Worm (Caenorhabditis elegans) whole organism, L4 larva: Measurements from ENCODE around the gene F49E11.7.

Experiments used
- F10B5.3 ChIP-seq: sonication (generic microtip); optimal IDR thresholded peaks from 2 replicates; lab custom pipeline; 2016; ENCODE audit warnings: mild to moderate bottlenecking, missing genetic modification characterization, missing compliant biosample characterization
- F37D6.2 ChIP-seq: sonication (generic microtip); optimal IDR thresholded peaks from 2 replicates; lab custom pipeline; 2016; ENCODE audit warnings: mild to moderate bottlenecking, missing genetic modification characterization, missing compliant biosample characterization
- F44E2.7 ChIP-seq: fragments of 200-800 bp; sonication (Bioruptor generic); IDR thresholded peaks from 2 replicates; pipeline ENCODE4 v2.1.2; 2022; ENCODE audit warnings: missing genetic modification characterization, missing compliant biosample characterization
- F49E8.2 ChIP-seq: sonication (generic microtip); optimal IDR thresholded peaks from 2 replicates; lab custom pipeline; 2016; ENCODE audit warnings: missing compliant biosample characterization, mild to moderate bottlenecking, missing genetic modification characterization, borderline replicate concordance
- T20F7.1 ChIP-seq: fragments of 200-800 bp; sonication (Bioruptor generic); optimal IDR thresholded peaks from 2 replicates; lab custom pipeline; 2018; ENCODE audit warnings: mild to moderate bottlenecking, missing genetic modification characterization, missing compliant biosample characterization
- ZK337.2 ChIP-seq: fragments of 200-800 bp; sonication (Bioruptor generic); IDR thresholded peaks from 2 replicates; pipeline ENCODE4 v1.3.6; 2022; ENCODE audit warnings: missing genetic modification reagents, missing genetic modification characterization, missing compliant biosample characterization
- ZK546.5 ChIP-seq, 2 experiments: sonication (generic microtip); optimal IDR thresholded peaks; 2 replicates each; lab custom pipeline; 2017; ENCODE audit warnings: missing biosample characterization in 2 of 2, missing genetic modification characterization in 2 of 2
- aha-1 ChIP-seq: fragments of 150-350 bp; peaks from one replicate; lab custom pipeline; 2014; ENCODE audit warnings: missing biosample characterization, missing genetic modification characterization
- ama-1 ChIP-seq: fragments of 150-350 bp; optimal IDR thresholded peaks from 2 replicates; lab custom pipeline; 2014; ENCODE audit warnings: inconsistent platforms, mixed read lengths
- attf-4 ChIP-seq: sonication (generic microtip); optimal IDR thresholded peaks from 3 replicates; lab custom pipeline; 2017; ENCODE audit warnings: missing biosample characterization, missing genetic modification characterization
- ceh-20 ChIP-seq: fragments of 200-800 bp; sonication (Bioruptor generic); IDR thresholded peaks from 2 replicates; pipeline ENCODE4 v1.3.6; 2022; ENCODE audit warnings: missing genetic modification reagents, missing genetic modification characterization, missing compliant biosample characterization
- ceh-28 ChIP-seq: fragments of 150-350 bp; optimal IDR thresholded peaks from 2 replicates; lab custom pipeline; 2014; ENCODE audit warnings: missing biosample characterization, missing genetic modification reagents, missing genetic modification characterization
- ceh-44 ChIP-seq: fragments of 200-800 bp; sonication (Bioruptor generic); IDR thresholded peaks from 2 replicates; pipeline ENCODE4 v1.3.6; 2022; ENCODE audit warnings: missing genetic modification reagents, missing genetic modification characterization, missing compliant biosample characterization
- ceh-62 ChIP-seq: sonication (generic microtip); optimal IDR thresholded peaks from 2 replicates; lab custom pipeline; 2017; ENCODE audit warnings: missing biosample characterization, missing genetic modification characterization
- ceh-82 ChIP-seq: sonication (generic microtip); optimal IDR thresholded peaks from 2 replicates; lab custom pipeline; 2017; ENCODE audit warnings: missing biosample characterization, missing genetic modification characterization
- ces-1 ChIP-seq: fragments of 150-350 bp; sonication (generic microtip); optimal IDR thresholded peaks from 4 replicates; lab custom pipeline; 2014; ENCODE audit warnings: missing biosample characterization, missing genetic modification reagents, missing genetic modification characterization
- cey-2 ChIP-seq: sonication (generic microtip); optimal IDR thresholded peaks from 3 replicates; lab custom pipeline; 2017; ENCODE audit warnings: missing genetic modification characterization, mild to moderate bottlenecking, missing compliant biosample characterization, antibody characterized with exemption, borderline replicate concordance; ENCODE audit not compliant: insufficient read depth
- ctbp-1 ChIP-seq: fragments of 200-800 bp; sonication (Bioruptor generic); IDR thresholded peaks from 2 replicates; pipeline ENCODE4 v1.3.6; 2022; ENCODE audit warnings: missing genetic modification reagents, missing genetic modification characterization, missing compliant biosample characterization
- dmd-6 ChIP-seq: fragments of 200-800 bp; sonication (Bioruptor generic); IDR thresholded peaks from 2 replicates; pipeline ENCODE4 v1.3.6; 2022; ENCODE audit warnings: missing genetic modification reagents, missing genetic modification characterization, missing compliant biosample characterization
- dmd-9 ChIP-seq: fragments of 200-800 bp; sonication (Bioruptor generic); IDR thresholded peaks from 2 replicates; pipeline ENCODE4 v1.3.6; 2022; ENCODE audit warnings: missing genetic modification reagents, missing genetic modification characterization, missing compliant biosample characterization
- egl-43 ChIP-seq: fragments of 200-800 bp; sonication (Bioruptor generic); IDR thresholded peaks from 2 replicates; pipeline ENCODE4 v1.3.6; 2022; ENCODE audit warnings: missing genetic modification reagents, missing genetic modification characterization, missing compliant biosample characterization
- fkh-10 ChIP-seq: fragments of 150-350 bp; optimal IDR thresholded peaks from 2 replicates; lab custom pipeline; 2014; ENCODE audit warnings: missing biosample characterization, missing genetic modification reagents, missing genetic modification characterization
- fos-1 ChIP-seq: fragments of 150-350 bp; optimal IDR thresholded peaks from 2 replicates; lab custom pipeline; 2014; ENCODE audit warnings: missing biosample characterization, missing genetic modification characterization
- hif-1 ChIP-seq, 2 experiments: sonication (generic microtip); optimal IDR thresholded peaks; 2 replicates each; lab custom pipeline; 2016 to 2017; ENCODE audit warnings: missing compliant biosample characterization in 2 of 2, missing genetic modification characterization in 2 of 2, missing genetic modification reagents in 2 of 2, missing genotype in 2 of 2, mild to moderate bottlenecking in 1 of 2
- hlh-11 ChIP-seq: fragments of 200-800 bp; sonication (Bioruptor generic); optimal IDR thresholded peaks from 2 replicates; lab custom pipeline; 2018; ENCODE audit warnings: mild to moderate bottlenecking, missing genetic modification characterization, missing compliant biosample characterization
- hmg-1.1 ChIP-seq: fragments of 200-800 bp; sonication (Bioruptor generic); IDR thresholded peaks from 2 replicates; pipeline ENCODE4 v1.3.6; 2022; ENCODE audit warnings: missing genetic modification reagents, missing genetic modification characterization, missing compliant biosample characterization
- lim-7 ChIP-seq: fragments of 200-800 bp; sonication (Bioruptor generic); IDR thresholded peaks from 2 replicates; pipeline ENCODE4 v1.3.6; 2022; ENCODE audit warnings: missing genetic modification characterization, missing compliant biosample characterization
- lin-1 ChIP-seq: fragments of 200-800 bp; sonication (Bioruptor generic); IDR thresholded peaks from 2 replicates; pipeline ENCODE4 v1.3.6; 2022; ENCODE audit warnings: missing genetic modification reagents, missing genetic modification characterization, missing compliant biosample characterization
- lin-13 ChIP-seq: fragments of 150-350 bp; optimal IDR thresholded peaks from 2 replicates; lab custom pipeline; 2014; ENCODE audit warnings: missing biosample characterization, missing genetic modification reagents, missing genetic modification characterization
- lin-15B ChIP-seq: fragments of 150-350 bp; sonication (generic microtip); optimal IDR thresholded peaks from 3 replicates; lab custom pipeline; 2014; ENCODE audit warnings: missing biosample characterization, missing genetic modification characterization
- lin-29 ChIP-seq: fragments of 200-800 bp; sonication (Bioruptor generic); IDR thresholded peaks from 2 replicates; pipeline ENCODE4 v1.3.6; 2022; ENCODE audit warnings: missing genetic modification reagents, missing genetic modification characterization, missing compliant biosample characterization
- lin-38 ChIP-seq: fragments of 200-800 bp; sonication (Bioruptor generic); IDR thresholded peaks from 2 replicates; pipeline ENCODE4 v1.3.6; 2022; ENCODE audit warnings: missing genetic modification reagents, missing genetic modification characterization, missing compliant biosample characterization
- lsy-2 ChIP-seq, 2 experiments: fragments of 150-350 bp in 1 of 2; sonication (generic microtip) in 1 of 2; optimal IDR thresholded peaks; 2 replicates each; lab custom pipeline; 2014 to 2017; ENCODE audit warnings: missing biosample characterization in 2 of 2, missing genetic modification characterization in 2 of 2
- mdt-29 ChIP-seq: fragments of 200-800 bp; sonication (Bioruptor generic); IDR thresholded peaks from 2 replicates; pipeline ENCODE4 v1.3.6; 2022; ENCODE audit warnings: missing genetic modification reagents, missing genetic modification characterization, missing compliant biosample characterization
- mep-1 ChIP-seq: fragments of 150-350 bp; sonication (generic microtip); optimal IDR thresholded peaks from 3 replicates; lab custom pipeline; 2014; ENCODE audit warnings: missing biosample characterization, missing genetic modification characterization
- mxl-2 ChIP-seq: fragments of 200-800 bp; sonication (Bioruptor generic); conservative IDR thresholded peaks from 2 replicates; pipeline ENCODE4 v1.3.6; 2022; ENCODE audit warnings: missing genetic modification reagents, missing genetic modification characterization, missing compliant biosample characterization
- mxl-3 ChIP-seq: fragments of 200-800 bp; sonication (Bioruptor generic); optimal IDR thresholded peaks from 2 replicates; lab custom pipeline; 2018; ENCODE audit warnings: mild to moderate bottlenecking, missing genetic modification characterization, missing compliant biosample characterization
- nhr-42 ChIP-seq: fragments of 200-800 bp; sonication (Bioruptor generic); IDR thresholded peaks from 2 replicates; pipeline ENCODE4 v1.3.6; 2022; ENCODE audit warnings: missing genetic modification characterization, missing compliant biosample characterization
- php-3 ChIP-seq: fragments of 200-800 bp; sonication (Bioruptor generic); IDR thresholded peaks from 2 replicates; pipeline ENCODE4 v1.3.6; 2022; ENCODE audit warnings: missing genetic modification reagents, missing genetic modification characterization, missing compliant biosample characterization
- rbr-2 ChIP-seq: sonication (generic microtip); optimal IDR thresholded peaks from 2 replicates; lab custom pipeline; 2016; ENCODE audit warnings: missing genotype, missing genetic modification characterization, missing compliant biosample characterization
- sdz-12 ChIP-seq: fragments of 200-800 bp; sonication (Bioruptor generic); optimal IDR thresholded peaks from 2 replicates; lab custom pipeline; 2018; ENCODE audit warnings: mild to moderate bottlenecking, missing genetic modification characterization, missing compliant biosample characterization
- spr-3 ChIP-seq: fragments of 200-800 bp; sonication (Bioruptor generic); optimal IDR thresholded peaks from 2 replicates; lab custom pipeline; 2018; ENCODE audit warnings: mild to moderate bottlenecking, missing genetic modification characterization, missing compliant biosample characterization
- tag-97 ChIP-seq: fragments of 200-800 bp; sonication (Bioruptor generic); IDR thresholded peaks from 2 replicates; pipeline ENCODE4 v1.3.6; 2022; ENCODE audit warnings: missing genetic modification characterization, missing compliant biosample characterization
- unc-62 ChIP-seq, 3 experiments: fragments of 150-350 bp in 1 of 3; sonication (generic microtip); optimal IDR thresholded peaks in 2 of 3; peaks in 1 of 3; 1 replicate in 1 of 3; 2 replicates in 2 of 3; lab custom pipeline; 2014 to 2017; ENCODE audit warnings: missing biosample characterization in 3 of 3, missing genetic modification characterization in 3 of 3, missing genetic modification reagents in 3 of 3, missing genotype in 1 of 3
- vab-7 ChIP-seq: fragments of 200-800 bp; sonication (Bioruptor generic); IDR thresholded peaks from 2 replicates; pipeline ENCODE4 v1.3.6; 2022; ENCODE audit warnings: missing genetic modification reagents, missing genetic modification characterization, missing compliant biosample characterization
- zfp-2 ChIP-seq: sonication (generic microtip); optimal IDR thresholded peaks from 2 replicates; lab custom pipeline; 2016; ENCODE audit warnings: mild to moderate bottlenecking, missing genetic modification characterization, missing compliant biosample characterization
- zip-11 ChIP-seq: fragments of 200-800 bp; sonication (Bioruptor generic); IDR thresholded peaks from 2 replicates; pipeline ENCODE4 v1.3.6; 2022; ENCODE audit warnings: missing genetic modification characterization, missing compliant biosample characterization
- ztf-11 ChIP-seq: fragments of 150-350 bp; optimal IDR thresholded peaks from 2 replicates; lab custom pipeline; 2014; ENCODE audit warnings: missing biosample characterization, missing genetic modification characterization
- ztf-7 ChIP-seq: fragments of 150-350 bp; optimal IDR thresholded peaks from 2 replicates; lab custom pipeline; 2014; ENCODE audit warnings: missing biosample characterization, missing genetic modification characterization

F49E11.7 gene

ce11 chrIV:13082836-13083763, 30.4 kb downstream of the F49E11.7 start:
- no peak; the same call in 1 of the 2 replicates for TF ChIP-seq ctbp-1 (GFP tag; lab: Robert Waterston, UW)
- no peak for TF ChIP-seq php-3 (GFP tag; lab: Robert Waterston, UW)
- TF ChIP-seq ceh-62 (tag; lab: Kevin White, UChicago): no peak
- TF ChIP-seq dmd-6 (GFP tag; lab: Robert Waterston, UW): 0 out of 2 replicates have a peak, but pooled peaks have one; percentile 18
- TF ChIP-seq spr-3 (GFP tag; lab: Kevin White, UChicago): no peak
- TF ChIP-seq lin-15B: no peak
- TF ChIP-seq ztf-7 (tag; lab: Kevin White, UChicago): no peak
- no peak for TF ChIP-seq mxl-2 (GFP tag; lab: Robert Waterston, UW)
- no peak for TF ChIP-seq ztf-11 (tag; lab: Kevin White, UChicago)
- no peak for TF ChIP-seq lin-13 (GFP tag; lab: Kevin White, UChicago)
- no peak for TF ChIP-seq vab-7 (GFP tag; lab: Robert Waterston, UW)
- no peak for TF ChIP-seq nhr-42 (GFP tag; lab: Robert Waterston, UW)
- no peak for TF ChIP-seq hmg-1.1 (GFP tag; lab: Robert Waterston, UW)
- no peak for TF ChIP-seq attf-4 (tag; lab: Kevin White, UChicago)
- TF ChIP-seq mxl-3 (GFP tag; lab: Kevin White, UChicago): no peak
- TF ChIP-seq ceh-82: no peak
- TF ChIP-seq ZK546.5 (tag; optimal IDR thresholded peaks at IDR 0.05; lab: Kevin White, UChicago): no peak
- TF ChIP-seq F10B5.3 (tag; lab: Kevin White, UChicago): no peak
- TF ChIP-seq zfp-2 (tag; lab: Kevin White, UChicago): no peak
- no peak for TF ChIP-seq sdz-12 (GFP tag; lab: Kevin White, UChicago)
- no peak for TF ChIP-seq lin-1 (GFP tag; lab: Robert Waterston, UW)
- no peak for TF ChIP-seq T20F7.1 (GFP tag; lab: Kevin White, UChicago)
- peak; percentile 85 for TF ChIP-seq aha-1 (tag; lab: Kevin White, UChicago)
- TF ChIP-seq lim-7 (GFP tag; lab: Robert Waterston, UW): 0 out of 2 replicates have a peak, but pooled peaks have one; percentile 38
- peak; percentile 41; the same call in 1 of the 2 replicates for TF ChIP-seq ceh-20
- TF ChIP-seq F37D6.2 (tag; lab: Kevin White, UChicago): no peak
- TF ChIP-seq F49E8.2 (tag; lab: Kevin White, UChicago): no peak
- no peak for TF ChIP-seq ceh-28 (tag; lab: Kevin White, UChicago)
- no peak for TF ChIP-seq zip-11 (GFP tag; lab: Robert Waterston, UW)
- no peak for TF ChIP-seq lin-29 (GFP tag; lab: Robert Waterston, UW)
- no peak for TF ChIP-seq ceh-44 (GFP tag; lab: Robert Waterston, UW)
- TF ChIP-seq unc-62 (GFP tag; optimal IDR thresholded peaks at IDR 0.05 in 1 of 2; lab: Kevin White, UChicago): peak in 1 of 2 experiments; percentile 86
- TF ChIP-seq unc-62 (tag; optimal IDR thresholded peaks at IDR 0.05; lab: Kevin White, UChicago): no peak
- TF ChIP-seq ama-1 (lab: Kevin White, UChicago): no peak
- no peak for TF ChIP-seq lsy-2 (tag; optimal IDR thresholded peaks at IDR 0.05; lab: Kevin White, UChicago)
- TF ChIP-seq rbr-2 (tag; lab: Kevin White, UChicago): no peak
- no peak for TF ChIP-seq mep-1 (tag; lab: Kevin White, UChicago)
- no peak for TF ChIP-seq egl-43 (GFP tag; lab: Robert Waterston, UW)
- TF ChIP-seq fkh-10 (GFP tag; lab: Kevin White, UChicago): no peak
- TF ChIP-seq ces-1: no peak
- no peak for TF ChIP-seq F44E2.7 (GFP tag; lab: Robert Waterston, UW)
- no peak for TF ChIP-seq hif-1 (tag; optimal IDR thresholded peaks at IDR 0.05; lab: Kevin White, UChicago)
- TF ChIP-seq cey-2 (tag; lab: Kevin White, UChicago): no peak
- TF ChIP-seq lin-38: no peak
- no peak for TF ChIP-seq ZK337.2 (GFP tag; lab: Robert Waterston, UW)
- no peak for TF ChIP-seq mdt-29 (GFP tag; lab: Robert Waterston, UW)
- TF ChIP-seq dmd-9 (GFP tag; lab: Robert Waterston, UW): 0 out of 2 replicates have a peak, but pooled peaks have one; percentile 17
- no peak for TF ChIP-seq tag-97 (GFP tag; lab: Robert Waterston, UW)
- TF ChIP-seq fos-1 (tag; lab: Kevin White, UChicago): no peak
- no peak for TF ChIP-seq hlh-11 (tag; lab: Kevin White, UChicago)
